Fruit fly (Drosophila melanogaster) whole organism, embryonic: Measurements from ENCODE around the gene ZnT86D.

Source experiments
- Abd-B ChIP-seq: fragments of 200-800 bp; sonication (Bioruptor generic); optimal IDR thresholded peaks from 2 replicates; lab custom pipeline; 2018; ENCODE audit warnings: missing biosample characterization, mild to moderate bottlenecking, missing genetic modification characterization, moderate library complexity
- CG12104 ChIP-seq: fragments of 200-800 bp; sonication (Bioruptor generic); optimal IDR thresholded peaks from 3 replicates; lab custom pipeline; 2016; ENCODE audit warnings: missing biosample characterization, missing genetic modification characterization
- CG12155 ChIP-seq: fragments of 200-800 bp; sonication (Bioruptor generic); optimal IDR thresholded peaks from 3 replicates; lab custom pipeline; 2016; ENCODE audit warnings: missing biosample characterization, missing genetic modification characterization
- CG12219 ChIP-seq: fragments of 200-800 bp; sonication (Bioruptor generic); optimal IDR thresholded peaks from 3 replicates; lab custom pipeline; 2018; ENCODE audit warnings: missing biosample characterization, mild to moderate bottlenecking, missing genetic modification characterization
- CG12744 ChIP-seq: fragments of 200-800 bp; sonication (Bioruptor generic); optimal IDR thresholded peaks from 2 replicates; lab custom pipeline; 2016; ENCODE audit warnings: missing biosample characterization, missing genetic modification characterization
- CG13624 ChIP-seq: fragments of 200-800 bp; sonication (Bioruptor generic); optimal IDR thresholded peaks from 2 replicates; lab custom pipeline; 2016; ENCODE audit warnings: missing biosample characterization, missing genetic modification characterization
- CG14050 ChIP-seq: fragments of 200-800 bp; sonication (Bioruptor generic); IDR thresholded peaks from 3 replicates; pipeline ENCODE4 v1.3.6; 2022; ENCODE audit warnings: missing biosample characterization, missing genetic modification characterization
- CG14667 ChIP-seq: fragments of 200-800 bp; sonication (Bioruptor generic); IDR thresholded peaks from 2 replicates; pipeline ENCODE4 v1.3.6; 2022; ENCODE audit warnings: missing biosample characterization, missing genetic modification characterization
- CG14710 ChIP-seq: fragments of 200-800 bp; sonication (Bioruptor generic); optimal IDR thresholded peaks from 3 replicates; lab custom pipeline; 2019; ENCODE audit warnings: missing biosample characterization, mild to moderate bottlenecking, missing genetic modification characterization, moderate library complexity
- CG18764 ChIP-seq: fragments of 200-800 bp; sonication (Bioruptor generic); optimal IDR thresholded peaks from 3 replicates; lab custom pipeline; 2016; ENCODE audit warnings: missing biosample characterization, missing genetic modification characterization
- CG2199 ChIP-seq: fragments of 200-800 bp; sonication (Bioruptor generic); IDR thresholded peaks from 3 replicates; pipeline ENCODE4 v1.3.6; 2022; ENCODE audit warnings: missing biosample characterization, missing genetic modification characterization
- CG30403 ChIP-seq: fragments of 200-800 bp; sonication (Bioruptor generic); optimal IDR thresholded peaks from 3 replicates; lab custom pipeline; 2016; ENCODE audit warnings: missing biosample characterization, missing genetic modification characterization
- CG4854 ChIP-seq: fragments of 200-800 bp; sonication (Bioruptor generic); optimal IDR thresholded peaks from 2 replicates; lab custom pipeline; 2016; ENCODE audit warnings: missing biosample characterization, missing genetic modification characterization, inconsistent platforms
- CG5180 ChIP-seq: fragments of 200-800 bp; sonication (Bioruptor generic); optimal IDR thresholded peaks from 3 replicates; lab custom pipeline; 2017; ENCODE audit warnings: missing biosample characterization, missing genetic modification characterization, mild to moderate bottlenecking, moderate library complexity, missing genetic modification reagents
- CG7271 ChIP-seq: fragments of 200-800 bp; sonication (Bioruptor generic); optimal IDR thresholded peaks from 2 replicates; lab custom pipeline; 2018; ENCODE audit warnings: missing biosample characterization, mild to moderate bottlenecking, missing genetic modification characterization, moderate library complexity
- CG7357 ChIP-seq: fragments of 200-800 bp; sonication (Bioruptor generic); IDR thresholded peaks from 3 replicates; pipeline ENCODE4 v1.3.6; 2022; ENCODE audit warnings: missing biosample characterization, missing genetic modification characterization
- CG8281 ChIP-seq: fragments of 200-800 bp; sonication (Bioruptor generic); optimal IDR thresholded peaks from 2 replicates; lab custom pipeline; 2018; ENCODE audit warnings: missing biosample characterization, mild to moderate bottlenecking, missing genetic modification characterization, moderate library complexity
- CHES-1-like ChIP-seq: fragments of 200-800 bp; sonication (Bioruptor generic); optimal IDR thresholded peaks from 2 replicates; lab custom pipeline; 2016; ENCODE audit warnings: missing biosample characterization, missing genetic modification characterization
- CkIIα-i1 ChIP-seq: fragments of 200-800 bp; sonication (Bioruptor generic); IDR thresholded peaks from 2 replicates; pipeline ENCODE4 v1.3.6; 2022; ENCODE audit warnings: missing biosample characterization, missing genetic modification characterization
- D19A ChIP-seq: fragments of 200-800 bp; optimal IDR thresholded peaks from 3 replicates; lab custom pipeline; 2019; ENCODE audit warnings: missing biosample characterization, mild to moderate bottlenecking, missing genetic modification characterization, moderate library complexity
- E2f2 ChIP-seq: fragments of 200-800 bp; sonication (Bioruptor generic); IDR thresholded peaks from 2 replicates; pipeline ENCODE4 v1.3.6; 2022; ENCODE audit warnings: missing biosample characterization, missing genetic modification characterization
- H15 ChIP-seq: fragments of 200-800 bp; sonication (Bioruptor generic); IDR thresholded peaks from 3 replicates; pipeline ENCODE4 v1.3.6; 2022; ENCODE audit warnings: missing biosample characterization, missing genetic modification characterization
- HLH3B ChIP-seq: fragments of 200-800 bp; sonication (Bioruptor generic); IDR thresholded peaks from 2 replicates; pipeline ENCODE4 v1.3.6; 2022; ENCODE audit warnings: missing biosample characterization, missing genetic modification characterization
- Hand ChIP-seq: fragments of 200-800 bp; sonication (Bioruptor generic); optimal IDR thresholded peaks from 2 replicates; lab custom pipeline; 2017; ENCODE audit warnings: mild to moderate bottlenecking, missing biosample characterization, missing genetic modification reagents, missing genetic modification characterization
- HmgD ChIP-seq: fragments of 200-800 bp; sonication (Bioruptor generic); optimal IDR thresholded peaks from 3 replicates; lab custom pipeline; 2016; ENCODE audit warnings: missing biosample characterization, missing genetic modification characterization
- Hmr ChIP-seq: fragments of 200-800 bp; sonication (Bioruptor generic); optimal IDR thresholded peaks from 3 replicates; lab custom pipeline; 2017; ENCODE audit warnings: mild to moderate bottlenecking, missing biosample characterization, missing genetic modification reagents, missing genetic modification characterization
- Lpt ChIP-seq: fragments of >200 bp; optimal IDR thresholded peaks from 2 replicates; lab custom pipeline; 2018; ENCODE audit warnings: missing biosample characterization, missing genetic modification characterization
- Med ChIP-seq: fragments of 200-800 bp; sonication (Bioruptor generic); peaks from one replicate; lab custom pipeline; 2016; ENCODE audit warnings: missing biosample characterization, missing genetic modification characterization, mild to moderate bottlenecking, inconsistent platforms, moderate library complexity
- NC2β ChIP-seq: fragments of 200-800 bp; sonication (Bioruptor generic); optimal IDR thresholded peaks from 2 replicates; lab custom pipeline; 2016; ENCODE audit warnings: missing biosample characterization, missing genetic modification characterization
- Sry-β ChIP-seq: fragments of 200-800 bp; sonication (Bioruptor generic); optimal IDR thresholded peaks from 2 replicates; lab custom pipeline; 2018; ENCODE audit warnings: missing biosample characterization, mild to moderate bottlenecking, missing genetic modification characterization, moderate library complexity
- TFAM ChIP-seq: fragments of 200-800 bp; sonication (Bioruptor generic); optimal IDR thresholded peaks from 2 replicates; lab custom pipeline; 2017; ENCODE audit warnings: missing biosample characterization, missing genetic modification characterization, inconsistent platforms
- Usf ChIP-seq: fragments of 200-800 bp; sonication (Bioruptor generic); optimal IDR thresholded peaks from 2 replicates; lab custom pipeline; 2017; ENCODE audit warnings: missing genotype, missing biosample characterization, missing genetic modification characterization
- Xbp1 ChIP-seq: fragments of 200-800 bp; sonication (Bioruptor generic); optimal IDR thresholded peaks from 3 replicates; lab custom pipeline; 2016; ENCODE audit warnings: missing biosample characterization, mild to moderate bottlenecking, missing genetic modification characterization
- Xrp1 ChIP-seq: fragments of 200-800 bp; sonication (Bioruptor generic); IDR thresholded peaks from 2 replicates; pipeline ENCODE4 v1.3.6; 2022; ENCODE audit warnings: missing biosample characterization, missing genetic modification characterization
- bsh ChIP-seq, 2 experiments: fragments of 200-800 bp; sonication (Bioruptor generic); optimal IDR thresholded peaks; 2 replicates each; lab custom pipeline; 2017 to 2018; ENCODE audit warnings: mild to moderate bottlenecking in 2 of 2, missing biosample characterization in 2 of 2, missing genetic modification characterization in 2 of 2, moderate library complexity in 1 of 2
- ci ChIP-seq: fragments of 200-800 bp; sonication (Bioruptor generic); IDR thresholded peaks from 3 replicates; pipeline ENCODE4 v1.3.6; 2022; ENCODE audit warnings: missing biosample characterization, missing genetic modification characterization
- eyg ChIP-seq: fragments of 200-800 bp; sonication (Bioruptor generic); optimal IDR thresholded peaks from 3 replicates; lab custom pipeline; 2016; ENCODE audit warnings: missing biosample characterization, missing genetic modification characterization
- gce ChIP-seq: fragments of 200-800 bp; sonication (Bioruptor generic); IDR thresholded peaks from 3 replicates; pipeline ENCODE4 v1.3.6; 2022; ENCODE audit warnings: missing biosample characterization, missing genetic modification characterization
- gcm ChIP-seq: fragments of 200-800 bp; sonication (Bioruptor generic); optimal IDR thresholded peaks from 2 replicates; lab custom pipeline; 2019; ENCODE audit warnings: missing biosample characterization, mild to moderate bottlenecking, missing genetic modification characterization, moderate library complexity
- gcm2 ChIP-seq: fragments of 200-800 bp; sonication (Bioruptor generic); optimal IDR thresholded peaks from 2 replicates; lab custom pipeline; 2016; ENCODE audit warnings: missing biosample characterization, missing genetic modification characterization
- kay ChIP-seq: fragments of 200-800 bp; sonication (Bioruptor generic); optimal IDR thresholded peaks from 2 replicates; lab custom pipeline; 2016; ENCODE audit warnings: missing biosample characterization, missing genetic modification characterization
- lbe ChIP-seq: fragments of 200-800 bp; sonication (Bioruptor generic); optimal IDR thresholded peaks from 2 replicates; lab custom pipeline; 2016; ENCODE audit warnings: missing biosample characterization, mild to moderate bottlenecking, missing genetic modification characterization
- pan ChIP-seq, 4 experiments: fragments of >200 bp in 3 of 4; fragments of 200-800 bp in 1 of 4; sonication (Bioruptor generic) in 1 of 4; optimal IDR thresholded peaks in 3 of 4; IDR thresholded peaks in 1 of 4; 2 replicates each; pipeline versions ENCODE4 v1.3.6 to Lab custom; 2017 to 2022; ENCODE audit warnings: missing biosample characterization in 2 of 4, missing genetic modification characterization in 2 of 4, mixed read lengths in 1 of 4
- pb ChIP-seq: fragments of 200-800 bp; sonication (Bioruptor generic); optimal IDR thresholded peaks from 3 replicates; lab custom pipeline; 2016; ENCODE audit warnings: missing biosample characterization, missing genetic modification characterization
- scrt ChIP-seq: fragments of 200-800 bp; sonication (Bioruptor generic); optimal IDR thresholded peaks from 2 replicates; lab custom pipeline; 2018; ENCODE audit warnings: missing biosample characterization, mild to moderate bottlenecking, missing genetic modification characterization, moderate library complexity
- sens-2 ChIP-seq: fragments of 200-800 bp; sonication (Bioruptor generic); IDR thresholded peaks from 2 replicates; pipeline ENCODE4 v1.3.6; 2022; ENCODE audit warnings: missing biosample characterization, missing genetic modification characterization
- so ChIP-seq: fragments of 200-800 bp; sonication (Bioruptor generic); IDR thresholded peaks from 3 replicates; pipeline ENCODE4 v1.3.6; 2022; ENCODE audit warnings: missing biosample characterization, missing genetic modification characterization
- ttk ChIP-seq: fragments of 200-800 bp; sonication (Bioruptor generic); IDR thresholded peaks from 2 replicates; pipeline ENCODE4 v2.1.2; 2022; ENCODE audit warnings: missing biosample characterization, missing genetic modification characterization
- unpg ChIP-seq: fragments of 200-800 bp; sonication (Bioruptor generic); optimal IDR thresholded peaks from 3 replicates; lab custom pipeline; 2018; ENCODE audit warnings: missing biosample characterization, mild to moderate bottlenecking, missing genetic modification characterization, moderate library complexity
- zfh2 ChIP-seq: fragments of 200-800 bp; sonication (Bioruptor generic); optimal IDR thresholded peaks from 2 replicates; lab custom pipeline; 2016; ENCODE audit warnings: missing biosample characterization, missing genetic modification characterization

Gene ZnT86D

DNA sequence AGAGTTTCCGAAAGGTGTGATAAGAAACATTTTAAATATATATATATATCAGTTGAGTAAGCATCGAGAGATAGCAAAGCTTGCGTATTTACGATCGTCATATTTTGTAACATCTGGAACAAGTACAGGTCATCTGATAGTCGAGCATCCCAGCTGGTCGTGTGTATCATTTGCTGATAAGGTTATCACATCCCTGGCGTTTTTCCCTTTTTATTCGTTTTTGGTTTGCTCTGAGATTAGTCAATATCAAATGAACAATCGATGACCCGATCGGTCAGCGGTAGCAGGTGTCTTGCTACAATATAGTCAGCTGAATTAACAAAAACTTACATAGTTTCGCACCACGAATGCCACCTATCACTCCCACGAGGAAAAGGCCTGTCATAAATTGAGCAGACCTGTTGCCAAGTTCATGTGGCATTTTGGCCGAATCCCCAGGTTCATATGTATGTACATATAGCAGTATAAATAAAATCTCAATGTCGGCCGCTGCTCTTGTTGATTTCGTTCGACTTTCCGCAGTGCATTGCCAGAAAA, 13.4 kb downstream of the ZnT86D start (continued):
- TF ChIP-seq zfh2 (GFP tag; lab: Kevin White, UChicago): peak; percentile 28
- TF ChIP-seq gcm (GFP tag; lab: Kevin White, UChicago): no peak
- TF ChIP-seq Hmr (GFP tag; lab: Kevin White, UChicago): peak; percentile 70
- TF ChIP-seq Lpt: no peak
- TF ChIP-seq D19A: peak; percentile 59
- peak; percentile 19; the same call in 1 of the 2 replicates for TF ChIP-seq E2f2
- TF ChIP-seq CG18764 (GFP tag; lab: Kevin White, UChicago): no peak
- TF ChIP-seq lbe: peak; percentile 81
- no peak for TF ChIP-seq sens-2 (GFP tag; lab: Robert Waterston, UW)
- peak; percentile 40; the same call in 1 of the 3 replicates for TF ChIP-seq CG7357 (GFP tag; lab: Robert Waterston, UW)
- TF ChIP-seq pb: no peak
- TF ChIP-seq CG14710 (tag; lab: Kevin White, UChicago): no peak
- TF ChIP-seq CG14667 (GFP tag; lab: Robert Waterston, UW): no peak
- no peak for TF ChIP-seq TFAM (GFP tag; lab: Kevin White, UChicago)
- no peak for TF ChIP-seq NC2β (GFP tag; lab: Kevin White, UChicago)
- TF ChIP-seq Med (GFP tag; lab: Kevin White, UChicago): peak; percentile 77
- TF ChIP-seq ttk (GFP tag; lab: Robert Waterston, UW): peak; percentile 52
- no peak for TF ChIP-seq CkIIα-i1 (GFP tag; lab: Robert Waterston, UW)
- TF ChIP-seq Hand (GFP tag; lab: Kevin White, UChicago): peak; percentile 60
- peak; percentile 40 for TF ChIP-seq Abd-B (GFP tag; lab: Kevin White, UChicago)
- TF ChIP-seq Usf (GFP tag; lab: Kevin White, UChicago): peak; percentile 7
- TF ChIP-seq pan (optimal IDR thresholded peaks at IDR 0.05; lab: Kevin White, UChicago): no peak
- peak in 1 of 2 experiments; percentile 69 for TF ChIP-seq pan (GFP tag; optimal IDR thresholded peaks at IDR 0.05 in 1 of 2, IDR thresholded peaks at IDR 0.05 in 1 of 2)
- peak; percentile 55; the same call in 2 of the 3 replicates for TF ChIP-seq H15 (GFP tag; lab: Robert Waterston, UW)
- peak; percentile 63 for TF ChIP-seq Xbp1
- TF ChIP-seq CG12219 (GFP tag; lab: Kevin White, UChicago): peak; percentile 45
- no peak for TF ChIP-seq gcm2 (GFP tag; lab: Kevin White, UChicago)
- TF ChIP-seq CG5180 (GFP tag; lab: Kevin White, UChicago): no peak
- peak; percentile 59 for TF ChIP-seq CG30403
- TF ChIP-seq CG8281 (tag; lab: Kevin White, UChicago): peak; percentile 2
- TF ChIP-seq CG2199 (GFP tag; lab: Robert Waterston, UW): no peak
- peak; percentile 51 for TF ChIP-seq CG12104 (GFP tag; lab: Kevin White, UChicago)
- TF ChIP-seq CG13624 (GFP tag; lab: Kevin White, UChicago): no peak
- TF ChIP-seq gce: no peak
- TF ChIP-seq HLH3B (GFP tag; lab: Robert Waterston, UW): peak; percentile 50
- TF ChIP-seq bsh (GFP tag; optimal IDR thresholded peaks at IDR 0.05; lab: Kevin White, UChicago): peak in 1 of 2 experiments; percentile 44
- peak; percentile 42 for TF ChIP-seq CG12155
- no peak for TF ChIP-seq eyg (GFP tag; lab: Kevin White, UChicago)
- TF ChIP-seq so (GFP tag; lab: Robert Waterston, UW): no peak
- TF ChIP-seq scrt (GFP tag; lab: Kevin White, UChicago): peak; percentile 63
- peak; percentile 58 for TF ChIP-seq unpg (GFP tag; lab: Kevin White, UChicago)
- TF ChIP-seq CG7271 (tag; lab: Kevin White, UChicago): no peak
- no peak for TF ChIP-seq CHES-1-like (GFP tag; lab: Kevin White, UChicago)
- peak; percentile 53 for TF ChIP-seq kay (GFP tag; lab: Kevin White, UChicago)
- TF ChIP-seq Xrp1 (GFP tag; lab: Robert Waterston, UW): no peak
- TF ChIP-seq CG4854 (GFP tag; lab: Kevin White, UChicago): no peak
- no peak for TF ChIP-seq HmgD (GFP tag; lab: Kevin White, UChicago)
- no peak for TF ChIP-seq CG12744
- no peak for TF ChIP-seq Sry-β
- peak; percentile 29; the same call in 2 of the 3 replicates for TF ChIP-seq CG14050 (GFP tag; lab: Robert Waterston, UW)
- TF ChIP-seq ci (GFP tag; lab: Robert Waterston, UW): no peak
